Worm (Caenorhabditis elegans): Measurements from ENCODE around the gene ogdh-1.
A peak's percentile ranks its signal among the peaks of the same experiment; 100 is the strongest.

ogdh-1 gene

DNA sequence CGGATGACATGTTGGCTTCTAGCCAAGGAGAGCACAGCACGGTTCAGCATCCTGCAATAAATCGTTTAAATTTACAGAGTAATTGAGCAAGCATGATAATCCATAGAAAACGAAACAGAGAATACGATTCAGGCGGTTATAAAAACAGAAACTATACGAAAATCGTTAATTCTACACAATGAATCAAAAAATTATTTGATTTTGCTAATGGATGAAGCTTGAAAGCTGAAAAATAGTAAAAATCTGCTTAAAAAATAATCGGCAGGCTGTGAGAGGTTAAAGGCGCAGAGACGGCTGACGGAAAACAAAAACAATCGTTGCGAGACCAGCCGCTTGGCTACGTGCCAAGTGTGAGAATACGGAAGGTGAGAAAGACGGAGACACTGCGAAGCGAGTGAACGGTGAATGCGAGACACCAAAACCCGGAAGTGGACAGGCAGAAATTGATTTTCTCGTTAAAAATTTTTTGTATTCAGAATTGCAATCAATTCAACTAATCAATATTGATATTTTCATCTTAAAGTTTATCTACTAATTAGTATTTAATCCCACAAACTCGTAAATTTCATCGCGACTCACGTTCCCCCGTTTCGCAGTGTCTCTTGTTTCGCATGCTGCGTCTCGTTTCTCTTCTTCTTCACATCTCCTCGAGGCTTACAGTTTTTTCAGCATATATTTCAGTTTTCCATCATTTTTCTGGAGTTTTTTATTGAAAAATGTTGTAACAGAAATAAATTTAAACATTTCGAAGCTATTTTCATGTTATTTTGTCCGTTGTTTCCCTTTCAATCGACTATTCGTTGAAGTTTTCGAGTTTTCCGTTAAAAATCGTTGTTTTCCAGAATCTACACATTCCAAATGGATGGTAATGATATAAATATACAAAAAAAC lies 43.4 kb downstream of the ogdh-1 start, which contains the start of the genes F29B9.11 and jmjd-1.2 (continued):
- TF ChIP-seq hmg-11 (tag; optimal IDR thresholded peaks at IDR 0.05), result peak; percentile 76
- no peak for TF ChIP-seq sea-2 (GFP tag; optimal IDR thresholded peaks at IDR 0.05)
- TF ChIP-seq daf-12 (tag; optimal IDR thresholded peaks at IDR 0.05), result no peak
- peak; percentile 95 for TF ChIP-seq R02D3.7 (tag; optimal IDR thresholded peaks at IDR 0.05)
- peak; percentile 30 for TF ChIP-seq ama-1 (optimal IDR thresholded peaks at IDR 0.05)
- TF ChIP-seq nhr-23 (tag; optimal IDR thresholded peaks at IDR 0.05), result peak; percentile 92
- peak; percentile 83 for TF ChIP-seq jun-1 (tag; optimal IDR thresholded peaks at IDR 0.05)
- peak; percentile 19 for TF ChIP-seq elt-1 (tag; optimal IDR thresholded peaks at IDR 0.05)
- peak; percentile 72 for TF ChIP-seq pha-4 (tag; optimal IDR thresholded peaks at IDR 0.05)
- TF ChIP-seq unc-62 (GFP tag; optimal IDR thresholded peaks at IDR 0.05), result peak; percentile 13
- peak; percentile 78 for TF ChIP-seq tbx-2 (tag; optimal IDR thresholded peaks at IDR 0.05)
- peak; percentile 42 for TF ChIP-seq ceh-82 (tag; optimal IDR thresholded peaks at IDR 0.05)
- TF ChIP-seq egl-5 (tag; optimal IDR thresholded peaks at IDR 0.05), result peak; percentile 47

DNA sequence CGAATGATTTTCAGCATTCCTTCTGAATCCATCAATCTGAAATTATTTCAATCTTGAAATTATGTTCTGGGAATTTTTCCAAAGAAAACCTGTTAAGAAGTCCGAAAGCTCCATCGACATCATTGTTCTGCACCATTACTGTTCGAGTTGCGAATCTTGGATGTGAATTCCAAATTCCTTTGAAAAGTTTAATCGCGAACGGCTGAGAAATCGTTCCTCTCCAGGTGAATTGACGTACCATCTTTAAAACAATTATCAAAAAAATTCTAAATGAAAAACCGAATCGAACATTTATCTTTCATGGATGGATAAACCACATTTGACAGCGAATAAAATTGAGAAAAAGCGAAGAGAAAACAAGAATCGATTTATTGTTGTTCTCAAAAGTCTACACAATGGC lies 44.5 kb downstream of the ogdh-1 start, which contains the start of gene mrps-21:
Gene mrps-21, minus strand, starts transcription at position 241 of the 400 bp plus-strand sequence.
- TF ChIP-seq ama-1 (optimal IDR thresholded peaks at IDR 0.05) (peak; percentile 44), nhr-67 (tag; optimal IDR thresholded peaks at IDR 0.05) (no peak), fos-1 (tag; optimal IDR thresholded peaks at IDR 0.05) (no peak), lin-39 (tag; optimal IDR thresholded peaks at IDR 0.05) (no peak), lsy-12 (tag; optimal IDR thresholded peaks at IDR 0.05) (no peak)

DNA sequence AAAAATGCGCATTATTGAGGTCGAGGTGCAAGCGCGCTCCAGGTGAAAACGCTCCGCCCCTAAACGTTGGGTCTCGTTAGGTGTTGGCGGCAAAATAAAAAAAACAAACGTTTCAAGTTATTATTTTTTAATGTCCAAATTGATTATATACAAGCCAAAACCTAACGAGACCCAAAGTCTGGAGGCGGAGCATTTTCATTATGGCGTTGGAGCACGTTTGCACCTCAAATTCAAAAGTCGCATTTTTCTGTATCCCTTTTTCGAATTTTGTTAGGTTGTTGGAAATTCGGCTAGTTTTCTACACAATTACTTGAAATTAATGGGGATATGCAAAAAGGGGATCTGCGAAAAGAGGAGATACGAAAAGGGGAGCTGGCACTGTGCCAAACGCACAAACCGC lies 45.9 kb downstream of the ogdh-1 start, which contains the start of gene col-111:
Gene col-111, minus strand, starts transcription at position 101 of the 400 bp plus-strand sequence.
- TF ChIP-seq jun-1 (tag; optimal IDR thresholded peaks at IDR 0.05) (no peak), nhr-12 (tag; optimal IDR thresholded peaks at IDR 0.05) (no peak), ceh-28 (tag; optimal IDR thresholded peaks at IDR 0.05) (no peak), nhr-43 (tag; optimal IDR thresholded peaks at IDR 0.05; ENCODE audit: poor library complexity, severe bottlenecking) (no peak), ztf-11 (tag; optimal IDR thresholded peaks at IDR 0.05) (no peak), lsy-12 (tag; optimal IDR thresholded peaks at IDR 0.05) (no peak), elt-2 (tag; optimal IDR thresholded peaks at IDR 0.05) (no peak), hmg-11 (tag; optimal IDR thresholded peaks at IDR 0.05) (no peak), unc-39 (tag; optimal IDR thresholded peaks at IDR 0.05) (no peak), aly-2 (tag; optimal IDR thresholded peaks at IDR 0.05) (no peak)

DNA sequence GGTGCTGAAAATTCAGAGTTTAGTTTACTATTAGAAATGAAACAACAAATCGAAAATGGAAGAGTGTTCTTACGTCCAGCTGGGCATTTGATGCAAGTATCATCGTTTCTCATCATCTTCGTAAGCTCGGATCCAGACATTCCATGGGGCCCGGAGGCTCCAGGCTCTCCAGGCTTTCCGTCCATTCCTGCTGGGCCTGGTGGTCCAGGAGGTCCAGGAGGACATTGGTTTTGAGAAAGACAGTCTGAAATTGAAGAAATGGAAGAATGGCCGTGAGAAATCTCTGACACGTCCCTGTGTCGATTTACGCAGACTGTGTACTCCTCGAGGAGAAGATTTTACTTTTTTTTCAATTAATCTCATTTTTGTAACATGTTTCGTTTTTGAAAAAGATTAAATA lies 47.4 kb downstream of the ogdh-1 start:
- TF ChIP-seq daf-12 (tag; optimal IDR thresholded peaks at IDR 0.05) (no peak), elt-1 (tag; optimal IDR thresholded peaks at IDR 0.05) (no peak), nhr-25 (tag; optimal IDR thresholded peaks at IDR 0.05) (no peak), egl-27 (tag; optimal IDR thresholded peaks at IDR 0.05) (no peak), ceh-28 (tag; optimal IDR thresholded peaks at IDR 0.05) (no peak), sea-2 (GFP tag; optimal IDR thresholded peaks at IDR 0.05) (no peak), lin-15B (tag; optimal IDR thresholded peaks at IDR 0.05) (no peak), nhr-12 (tag; optimal IDR thresholded peaks at IDR 0.05) (no peak), elt-2 (tag; optimal IDR thresholded peaks at IDR 0.05) (no peak), nhr-28 (tag; optimal IDR thresholded peaks at IDR 0.05) (no peak), ZK546.5 (tag; optimal IDR thresholded peaks at IDR 0.05) (no peak), aly-2 (tag; optimal IDR thresholded peaks at IDR 0.05) (no peak), mml-1 (tag; optimal IDR thresholded peaks at IDR 0.05) (no peak)

DNA sequence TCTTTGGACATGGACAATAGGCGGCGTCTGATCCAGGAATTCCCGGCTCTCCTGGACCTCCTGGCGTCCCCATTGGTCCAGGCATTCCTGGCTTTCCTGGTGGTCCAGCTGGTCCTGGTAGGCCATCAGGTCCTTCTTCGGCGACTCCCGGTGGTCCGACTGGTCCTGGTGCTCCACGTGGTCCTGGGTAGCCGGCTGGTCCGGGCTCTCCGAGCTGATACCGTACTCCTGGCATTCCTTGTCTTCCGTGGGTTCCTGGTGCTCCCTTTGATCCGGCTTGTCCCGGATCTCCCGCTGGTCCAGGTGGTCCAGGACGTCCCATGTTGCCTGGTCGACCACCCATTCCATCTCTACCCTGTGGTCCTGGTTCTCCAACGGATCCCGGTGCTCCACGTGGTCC lies 47.8 kb downstream of the ogdh-1 start:
- TF ChIP-seq nhr-67 (tag; optimal IDR thresholded peaks at IDR 0.05) (no peak), lin-39 (tag; optimal IDR thresholded peaks at IDR 0.05) (peak; percentile 10), lin-15B (tag; optimal IDR thresholded peaks at IDR 0.05) (no peak)

DNA sequence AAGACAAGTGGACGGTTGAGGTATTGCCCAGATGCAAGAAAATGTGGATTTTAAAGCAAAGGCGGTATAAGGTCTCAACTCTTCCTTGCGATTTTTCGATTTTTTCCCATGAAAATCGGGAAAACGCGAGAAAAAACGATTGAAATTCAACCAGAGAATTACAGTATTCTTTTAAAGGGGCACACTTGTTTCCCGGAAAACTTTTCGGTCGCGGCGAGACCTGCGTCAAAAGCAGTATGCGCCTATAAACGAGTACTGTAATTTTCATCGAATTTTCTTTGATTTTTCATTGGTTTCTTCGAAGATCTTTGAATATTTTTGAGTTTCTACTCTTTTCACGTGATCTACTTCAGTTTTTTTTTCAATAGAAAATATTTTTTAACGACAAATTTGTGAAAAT lies 50.1 kb downstream of the ogdh-1 start:
- TF ChIP-seq nhr-77 (tag; optimal IDR thresholded peaks at IDR 0.05), result no peak
- TF ChIP-seq fkh-10 (GFP tag; optimal IDR thresholded peaks at IDR 0.05), result no peak
- no peak for TF ChIP-seq skn-1 (tag; optimal IDR thresholded peaks at IDR 0.05)
- TF ChIP-seq ceh-9 (tag; optimal IDR thresholded peaks at IDR 0.05), result no peak
- TF ChIP-seq elt-2 (tag; optimal IDR thresholded peaks at IDR 0.05), result no peak
- TF ChIP-seq nhr-25 (tag; optimal IDR thresholded peaks at IDR 0.05), result no peak
- TF ChIP-seq ceh-16 (tag; optimal IDR thresholded peaks at IDR 0.05), result no peak
- no peak for TF ChIP-seq nhr-67 (tag; optimal IDR thresholded peaks at IDR 0.05)
- TF ChIP-seq nhr-76 (tag; optimal IDR thresholded peaks at IDR 0.05), result no peak
- no peak for TF ChIP-seq fkh-2 (tag; optimal IDR thresholded peaks at IDR 0.05)
- no peak for TF ChIP-seq ama-1 (optimal IDR thresholded peaks at IDR 0.05)
- no peak for TF ChIP-seq unc-39 (tag; optimal IDR thresholded peaks at IDR 0.05)
- TF ChIP-seq daf-12 (tag; optimal IDR thresholded peaks at IDR 0.05), result no peak
